Worm (Caenorhabditis elegans): ENCODE results near the gene tkr-3.
"Not testable (repeated sequence)": the region's sequence is repeated elsewhere in the genome, so short reads cannot be mapped to it uniquely, and the experiment has no call there.

ce11 chrIV:5070593-5070992, 51.3 kb downstream of the tkr-3 start, which contains the start of gene C02B10.6:
- not testable (repeated sequence) for TF ChIP-seq ama-1 (optimal IDR thresholded peaks at IDR 0.05); hmbx-1 (tag; optimal IDR thresholded peaks at IDR 0.05); tbx-11 (GFP tag; IDR thresholded peaks at IDR 0.05); hmg-4 (GFP tag; optimal IDR thresholded peaks at IDR 0.05); B0310.2 (tag; optimal IDR thresholded peaks at IDR 0.05); tbx-37 (GFP tag; conservative IDR thresholded peaks at IDR 0.05); ceh-13 (GFP tag; optimal IDR thresholded peaks at IDR 0.05); sea-1 (GFP tag; conservative IDR thresholded peaks at IDR 0.05); F13C5.2 (tag; optimal IDR thresholded peaks at IDR 0.05)
